Worm (Caenorhabditis elegans) whole organism, early embryonic: ENCODE results near the gene str-37.

ENCODE experiments used
- B0310.2 ChIP-seq: sonication (generic microtip); optimal IDR thresholded peaks from 2 replicates; lab custom pipeline; 2016; ENCODE audit warnings: mild to moderate bottlenecking, missing genetic modification characterization, missing compliant biosample characterization
- F13C5.2 ChIP-seq: sonication (generic microtip); optimal IDR thresholded peaks from 2 replicates; lab custom pipeline; 2017; ENCODE audit warnings: mild to moderate bottlenecking, missing genetic modification characterization, inconsistent platforms, missing compliant biosample characterization
- aly-1 ChIP-seq: sonication (generic microtip); optimal IDR thresholded peaks from 2 replicates; lab custom pipeline; 2016; ENCODE audit warnings: missing genetic modification characterization, missing compliant biosample characterization
- ama-1 ChIP-seq: fragments of 150-350 bp; optimal IDR thresholded peaks from 2 replicates; lab custom pipeline; 2014
- ceh-13 ChIP-seq: fragments of 200-800 bp; sonication (Bioruptor generic); optimal IDR thresholded peaks from 2 replicates; lab custom pipeline; 2018; ENCODE audit warnings: mild to moderate bottlenecking, missing genetic modification characterization, missing compliant biosample characterization
- ceh-36 ChIP-seq: sonication (generic microtip); optimal IDR thresholded peaks from 2 replicates; lab custom pipeline; 2016; ENCODE audit warnings: missing genetic modification characterization, inconsistent platforms, missing compliant biosample characterization
- ets-7 ChIP-seq: sonication (generic microtip); optimal IDR thresholded peaks from 2 replicates; lab custom pipeline; 2016; ENCODE audit warnings: missing genotype, missing genetic modification characterization, missing compliant biosample characterization
- flt-1 ChIP-seq: fragments of 200-800 bp; sonication (Bioruptor generic); IDR thresholded peaks from 2 replicates; pipeline ENCODE4 v1.3.6; 2022; ENCODE audit warnings: missing genetic modification characterization, missing compliant biosample characterization
- hmbx-1 ChIP-seq: sonication (generic microtip); optimal IDR thresholded peaks from 2 replicates; lab custom pipeline; 2016; ENCODE audit warnings: mild to moderate bottlenecking, missing genetic modification characterization, missing compliant biosample characterization
- hmg-4 ChIP-seq: fragments of 200-800 bp; sonication (Bioruptor generic); optimal IDR thresholded peaks from 2 replicates; lab custom pipeline; 2018; ENCODE audit warnings: mild to moderate bottlenecking, missing genetic modification characterization, missing compliant biosample characterization
- hnd-1 ChIP-seq: sonication (generic microtip); optimal IDR thresholded peaks from 2 replicates; lab custom pipeline; 2016; ENCODE audit warnings: missing genetic modification characterization, missing compliant biosample characterization
- pes-1 ChIP-seq: fragments of 200-800 bp; sonication (Bioruptor generic); IDR thresholded peaks from 2 replicates; pipeline ENCODE4 v1.3.6; 2022; ENCODE audit warnings: missing genetic modification reagents, missing genetic modification characterization, missing compliant biosample characterization
- scrt-1 ChIP-seq: fragments of 200-800 bp; sonication (Bioruptor generic); IDR thresholded peaks from 2 replicates; pipeline ENCODE4 v1.3.6; 2022; ENCODE audit warnings: missing genetic modification characterization, missing compliant biosample characterization
- sea-1 ChIP-seq: fragments of 200-800 bp; sonication (Bioruptor generic); conservative IDR thresholded peaks from 2 replicates; pipeline ENCODE4 v1.3.6; 2022; ENCODE audit warnings: missing genetic modification characterization, missing compliant biosample characterization
- tbx-11 ChIP-seq: fragments of 200-800 bp; sonication (Bioruptor generic); IDR thresholded peaks from 2 replicates; pipeline ENCODE4 v1.3.6; 2022; ENCODE audit warnings: missing genetic modification characterization, missing compliant biosample characterization
- tbx-37 ChIP-seq: fragments of 200-800 bp; sonication (Bioruptor generic); conservative IDR thresholded peaks from 2 replicates; pipeline ENCODE4 v1.3.6; 2022; ENCODE audit warnings: missing genetic modification reagents, missing genetic modification characterization, missing compliant biosample characterization
- tra-4 ChIP-seq: sonication (generic microtip); optimal IDR thresholded peaks from 2 replicates; lab custom pipeline; 2017; ENCODE audit warnings: missing genetic modification characterization, missing compliant biosample characterization

str-37 gene

DNA sequence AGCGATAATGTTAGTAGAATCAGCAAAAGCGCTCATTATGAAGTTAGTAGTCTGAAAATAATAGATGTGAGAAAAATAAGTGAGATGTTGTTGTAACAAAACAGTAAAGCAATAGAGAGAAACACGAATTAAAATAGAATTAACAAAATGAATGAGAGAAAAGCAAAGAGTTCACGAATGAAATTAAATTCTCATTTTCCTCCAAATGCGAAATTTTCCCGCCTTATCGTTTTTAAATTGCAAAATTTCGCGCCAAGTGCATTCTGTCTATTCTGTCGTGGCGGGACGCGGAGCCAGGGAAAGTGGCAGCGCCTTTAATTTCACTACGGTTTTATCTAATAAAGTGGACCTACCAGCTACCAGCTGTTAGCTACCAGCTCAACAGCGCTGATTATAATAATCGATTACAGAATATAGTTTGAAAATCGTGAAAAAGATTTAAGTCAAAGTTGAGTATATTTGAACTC is 15.3 kb upstream of the str-37 start, which contains the start of gene nasp-2:
nasp-2 (minus strand) TSS at position 51 of the 467 bp plus-strand sequence.
- TF ChIP-seq hmg-4 (GFP tag; lab: Kevin White, UChicago): no peak
- no peak for TF ChIP-seq ets-7 (tag; lab: Kevin White, UChicago)
- no peak for TF ChIP-seq tbx-37 (GFP tag; lab: Robert Waterston, UW)
- TF ChIP-seq hnd-1 (tag; lab: Kevin White, UChicago): no peak
- TF ChIP-seq ama-1: no peak
- no peak for TF ChIP-seq pes-1
- no peak for TF ChIP-seq hmbx-1
- no peak for TF ChIP-seq F13C5.2 (tag; lab: Kevin White, UChicago)
- TF ChIP-seq tbx-11 (GFP tag; lab: Robert Waterston, UW): no peak

DNA sequence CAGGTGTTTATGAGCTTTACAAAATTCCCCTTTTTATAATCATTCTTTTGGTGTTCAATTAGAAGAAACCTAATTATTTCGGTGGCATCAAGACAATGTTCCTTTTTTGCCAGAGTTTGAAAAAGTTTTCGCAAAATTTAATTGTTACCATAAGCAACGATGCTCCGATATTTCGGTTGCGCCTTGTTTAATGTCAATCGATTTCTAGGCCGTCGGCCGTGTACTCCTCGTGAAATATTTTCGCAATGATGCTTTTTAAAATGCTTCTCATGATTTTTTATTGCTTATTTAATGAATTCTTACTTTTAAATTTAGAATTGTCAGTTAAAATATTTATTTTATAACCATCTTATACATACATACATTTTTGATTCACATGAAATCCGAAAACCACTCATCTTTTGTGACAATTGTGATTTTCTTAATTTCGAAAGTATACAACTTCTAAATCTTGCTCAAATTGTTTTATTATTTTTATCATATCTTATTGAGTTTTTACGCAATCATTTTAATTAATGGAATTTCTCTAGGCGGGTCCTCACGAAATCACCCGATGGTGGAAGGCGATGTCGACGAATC is 14.4 kb upstream of the str-37 start, which contains the start of gene C50B6.3:
C50B6.3 (plus strand) TSS at position 529 of the 579 bp plus-strand sequence.
- no peak for TF ChIP-seq tra-4 (tag; lab: Kevin White, UChicago)
- TF ChIP-seq tbx-37 (GFP tag; lab: Robert Waterston, UW): peak; percentile 71

DNA sequence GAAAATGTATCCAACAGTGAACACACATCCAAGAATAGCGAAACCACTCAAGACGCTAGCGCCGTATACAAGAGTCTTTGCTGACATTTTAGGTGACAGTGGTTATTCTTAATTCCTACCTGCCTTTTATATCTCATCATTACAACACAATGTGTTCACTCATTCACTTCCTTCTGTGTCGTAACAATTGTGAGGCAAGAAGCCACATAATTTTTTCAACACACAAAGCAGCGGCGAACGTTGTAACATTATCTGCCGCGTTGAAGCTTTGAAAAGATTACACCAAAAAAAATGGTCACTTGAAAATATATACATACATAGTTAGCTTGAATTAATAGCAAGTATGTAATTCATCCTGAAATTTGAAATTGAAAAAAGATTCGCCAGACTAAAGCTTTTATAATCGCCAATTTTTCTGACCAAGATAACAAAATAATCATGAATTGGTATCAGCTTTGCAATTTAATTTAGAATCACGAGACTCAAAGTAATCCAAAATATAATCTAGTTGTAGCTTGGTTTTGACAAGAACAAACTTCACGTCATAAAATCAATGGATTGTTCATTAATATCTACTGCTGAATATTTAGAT is 9.6 kb upstream of the str-37 start, which contains the start of the genes col-161 and srh-18:
col-161 (minus strand) TSS at position 101 of the 592 bp plus-strand sequence.
srh-18 (plus strand) TSS at position 542 of the 592 bp plus-strand sequence.
- no peak for TF ChIP-seq hmg-4 (GFP tag; lab: Kevin White, UChicago)
- TF ChIP-seq hmbx-1: no peak
- no peak for TF ChIP-seq aly-1 (tag; lab: Kevin White, UChicago)
- TF ChIP-seq F13C5.2 (tag; lab: Kevin White, UChicago): no peak
- no peak for TF ChIP-seq ceh-36 (tag; lab: Kevin White, UChicago)
- TF ChIP-seq tbx-11 (GFP tag; lab: Robert Waterston, UW): no peak
- no peak for TF ChIP-seq ama-1
- TF ChIP-seq scrt-1 (GFP tag; lab: Robert Waterston, UW): no peak
- no peak for TF ChIP-seq flt-1 (GFP tag; lab: Robert Waterston, UW)

DNA sequence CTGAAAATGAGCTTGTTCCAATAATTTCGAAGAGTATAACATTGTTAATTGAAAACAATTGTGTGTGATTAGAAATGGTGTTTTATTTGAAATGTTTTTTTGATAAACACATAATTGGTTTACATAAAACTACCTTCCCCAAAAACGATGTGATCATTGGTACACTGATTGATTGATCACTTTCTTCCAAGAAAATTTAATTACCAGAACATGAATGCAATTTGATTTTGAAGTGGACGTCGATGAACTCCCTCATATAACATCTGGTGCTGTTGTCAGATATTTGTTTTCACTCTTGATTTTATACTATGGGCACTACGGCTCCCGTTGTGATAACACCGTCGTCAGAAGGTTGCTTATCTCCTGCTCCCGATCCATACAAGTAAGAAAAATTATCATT is 6.9 kb upstream of the str-37 start, which contains the start of gene srh-15:
srh-15 (plus strand) TSS at position 301 of the 400 bp plus-strand sequence.
- TF ChIP-seq aly-1 (tag; lab: Kevin White, UChicago) (no peak), ama-1 (no peak), B0310.2 (tag; lab: Kevin White, UChicago) (no peak), ceh-36 (tag; lab: Kevin White, UChicago) (no peak), hmg-4 (GFP tag; lab: Kevin White, UChicago) (no peak), hnd-1 (tag; lab: Kevin White, UChicago) (no peak), tbx-11 (GFP tag; lab: Robert Waterston, UW) (no peak), hmbx-1 (no peak), scrt-1 (GFP tag; lab: Robert Waterston, UW) (no peak), F13C5.2 (tag; lab: Kevin White, UChicago) (no peak), ceh-13 (GFP tag; lab: Kevin White, UChicago) (no peak), pes-1 (no peak), tbx-37 (GFP tag; lab: Robert Waterston, UW) (no peak), tra-4 (tag; lab: Kevin White, UChicago) (no peak)

DNA sequence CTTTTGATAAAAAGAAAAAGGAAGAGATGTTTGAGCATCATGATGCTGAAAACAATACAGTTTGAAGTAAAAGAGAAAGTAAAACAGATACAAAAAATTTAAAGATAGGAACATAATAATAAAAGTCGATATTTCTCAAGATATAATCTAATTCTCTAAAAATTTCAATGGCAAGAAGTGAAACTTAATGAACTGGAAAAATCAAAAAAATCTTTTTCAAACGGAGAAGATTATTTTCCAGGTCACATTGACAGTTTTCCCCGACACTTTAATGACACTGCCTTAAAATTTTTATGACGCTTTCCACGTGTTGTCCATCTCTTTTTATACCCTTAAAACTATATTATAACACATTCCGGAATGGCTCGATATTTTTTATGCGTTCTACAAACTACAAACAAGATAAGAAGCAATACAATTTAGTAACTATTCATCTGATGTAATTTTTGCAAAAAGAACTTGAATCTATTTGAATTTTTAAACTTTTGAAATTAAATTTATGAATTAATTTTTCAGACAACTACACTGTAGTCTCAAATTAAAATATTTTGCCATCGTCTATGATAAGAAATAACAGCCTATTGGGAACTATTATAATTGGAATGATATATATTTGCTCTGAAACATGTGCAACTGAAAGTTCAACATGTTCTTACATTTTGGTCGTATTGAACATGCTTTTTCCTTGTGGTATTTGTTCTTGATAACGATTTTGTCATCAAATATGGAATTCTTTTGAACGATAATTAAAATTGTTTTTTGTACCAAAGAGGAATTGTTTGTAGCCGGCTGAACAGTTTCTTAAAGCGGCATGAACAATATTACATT is 2.4 kb upstream of the str-37 start, which contains the start of gene C50B6.7:
C50B6.7 (minus strand) TSS at position 51 of the 828 bp plus-strand sequence.
- no peak for TF ChIP-seq hnd-1 (tag; lab: Kevin White, UChicago)
- TF ChIP-seq hmg-4 (GFP tag; lab: Kevin White, UChicago): no peak
- TF ChIP-seq scrt-1 (GFP tag; lab: Robert Waterston, UW): no peak
- no peak for TF ChIP-seq F13C5.2 (tag; lab: Kevin White, UChicago)
- TF ChIP-seq tra-4 (tag; lab: Kevin White, UChicago): no peak
- no peak for TF ChIP-seq aly-1 (tag; lab: Kevin White, UChicago)
- no peak for TF ChIP-seq tbx-11 (GFP tag; lab: Robert Waterston, UW)

DNA sequence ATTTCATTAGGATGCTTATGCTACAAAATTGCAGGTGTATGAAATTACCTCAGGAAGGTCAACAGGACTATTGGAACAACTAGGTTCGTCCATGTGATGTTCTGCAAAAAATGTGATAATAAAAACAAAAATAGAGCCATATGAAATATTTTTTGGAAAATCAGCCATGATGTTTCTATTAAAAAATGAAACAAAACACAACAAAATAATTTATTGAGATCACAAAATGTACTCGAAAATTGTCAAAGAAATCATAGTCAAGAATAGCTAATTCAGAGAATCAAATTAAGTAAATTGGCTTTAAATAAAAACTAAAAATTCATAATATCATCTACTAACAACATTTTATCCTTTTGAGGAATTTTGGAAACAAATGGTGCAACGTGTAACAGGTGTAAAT is 3.4 kb downstream of the str-37 start, which contains the start of gene nhr-129:
nhr-129 (minus strand) TSS at position 101 of the 400 bp plus-strand sequence.
- TF ChIP-seq ama-1: no peak
- TF ChIP-seq tbx-37 (GFP tag; lab: Robert Waterston, UW): no peak
- no peak for TF ChIP-seq tra-4 (tag; lab: Kevin White, UChicago)
- no peak for TF ChIP-seq flt-1 (GFP tag; lab: Robert Waterston, UW)
- no peak for TF ChIP-seq pes-1
- TF ChIP-seq ets-7 (tag; lab: Kevin White, UChicago): no peak
- TF ChIP-seq aly-1 (tag; lab: Kevin White, UChicago): no peak
- TF ChIP-seq sea-1 (GFP tag; lab: Robert Waterston, UW): no peak
- TF ChIP-seq hmbx-1: no peak
- TF ChIP-seq F13C5.2 (tag; lab: Kevin White, UChicago): no peak
- TF ChIP-seq hnd-1 (tag; lab: Kevin White, UChicago): no peak
- TF ChIP-seq B0310.2 (tag; lab: Kevin White, UChicago): no peak
- TF ChIP-seq tbx-11 (GFP tag; lab: Robert Waterston, UW): no peak
- TF ChIP-seq scrt-1 (GFP tag; lab: Robert Waterston, UW): no peak
